Worm (Caenorhabditis elegans) whole organism, L3 larva: ENCODE results near the gene aco-1.

Experiments used
- fos-1 ChIP-seq: fragments of 150-350 bp; optimal IDR thresholded peaks from 2 replicates; lab custom pipeline; 2014; ENCODE audit warnings: missing biosample characterization, missing genetic modification characterization
- nhr-77 ChIP-seq: fragments of 150-350 bp; optimal IDR thresholded peaks from 2 replicates; lab custom pipeline; 2014; ENCODE audit warnings: missing biosample characterization, missing genetic modification characterization

ce11 chrX:11351288-11351687 is 11.6 kb downstream of the aco-1 start:
- TF ChIP-seq fos-1 (tag; lab: Kevin White, UChicago), result no peak
- no peak for TF ChIP-seq nhr-77 (tag; lab: Kevin White, UChicago)
